Worm (Caenorhabditis elegans) whole organism, late embryonic: ENCODE results near the gene K03B4.4.

Experiments used
- K02D7.2 ChIP-seq: sonication (generic microtip); optimal IDR thresholded peaks from 2 replicates; lab custom pipeline; 2017; ENCODE audit warnings: mild to moderate bottlenecking, missing genetic modification characterization, missing compliant biosample characterization
- T23F11.4 ChIP-seq: fragments of 200-800 bp; sonication (Bioruptor generic); optimal IDR thresholded peaks from 2 replicates; lab custom pipeline; 2018; ENCODE audit warnings: mild to moderate bottlenecking, missing genetic modification characterization, missing compliant biosample characterization
- ahr-1 ChIP-seq: sonication (generic microtip); optimal IDR thresholded peaks from 2 replicates; lab custom pipeline; 2016; ENCODE audit warnings: missing genetic modification characterization, missing compliant biosample characterization
- ama-1 ChIP-seq: fragments of 150-350 bp; optimal IDR thresholded peaks from 2 replicates; lab custom pipeline; 2014
- ceh-14 ChIP-seq: sonication (generic microtip); optimal IDR thresholded peaks from 2 replicates; lab custom pipeline; 2016; ENCODE audit warnings: missing genotype, missing genetic modification characterization, missing compliant biosample characterization
- ceh-18 ChIP-seq: sonication (generic microtip); optimal IDR thresholded peaks from 2 replicates; lab custom pipeline; 2016; ENCODE audit warnings: missing genetic modification characterization, missing compliant biosample characterization
- ceh-19 ChIP-seq: fragments of 200-800 bp; sonication (Bioruptor generic); optimal IDR thresholded peaks from 2 replicates; lab custom pipeline; 2018; ENCODE audit warnings: mild to moderate bottlenecking, missing genetic modification characterization, missing compliant biosample characterization
- ceh-22 ChIP-seq: sonication (generic microtip); optimal IDR thresholded peaks from 2 replicates; lab custom pipeline; 2017; ENCODE audit warnings: missing biosample characterization, missing genetic modification characterization
- ceh-30 ChIP-seq: fragments of 150-350 bp; optimal IDR thresholded peaks from 2 replicates; lab custom pipeline; 2014; ENCODE audit warnings: missing biosample characterization, missing genetic modification characterization
- ceh-31 ChIP-seq: sonication (generic microtip); optimal IDR thresholded peaks from 2 replicates; lab custom pipeline; 2016; ENCODE audit warnings: missing genetic modification characterization, missing compliant biosample characterization
- ceh-34 ChIP-seq: sonication (generic microtip); optimal IDR thresholded peaks from 2 replicates; lab custom pipeline; 2016; ENCODE audit warnings: mild to moderate bottlenecking, missing genetic modification characterization, missing compliant biosample characterization
- ceh-45 ChIP-seq: fragments of 200-800 bp; sonication (Bioruptor generic); IDR thresholded peaks from 2 replicates; pipeline ENCODE4 v1.3.6; 2022; ENCODE audit warnings: missing genetic modification reagents, missing genetic modification characterization, missing compliant biosample characterization
- ceh-48 ChIP-seq: sonication (generic microtip); optimal IDR thresholded peaks from 2 replicates; lab custom pipeline; 2016; ENCODE audit warnings: missing genetic modification characterization, inconsistent platforms, missing compliant biosample characterization
- che-1 ChIP-seq: sonication (generic microtip); optimal IDR thresholded peaks from 2 replicates; lab custom pipeline; 2016; ENCODE audit warnings: mild to moderate bottlenecking, missing genetic modification characterization, missing compliant biosample characterization
- dmd-4 ChIP-seq: sonication (generic microtip); optimal IDR thresholded peaks from 2 replicates; lab custom pipeline; 2016; ENCODE audit warnings: borderline replicate concordance, missing genetic modification characterization, missing compliant biosample characterization
- dve-1 ChIP-seq: sonication (generic microtip); optimal IDR thresholded peaks from 2 replicates; lab custom pipeline; 2017; ENCODE audit warnings: antibody characterized with exemption, mild to moderate bottlenecking, missing genetic modification characterization, missing compliant biosample characterization
- elt-4 ChIP-seq: sonication (generic microtip); optimal IDR thresholded peaks from 2 replicates; lab custom pipeline; 2016; ENCODE audit warnings: missing genetic modification characterization, missing compliant biosample characterization
- ets-4 ChIP-seq: sonication (generic microtip); optimal IDR thresholded peaks from 2 replicates; lab custom pipeline; 2016; ENCODE audit warnings: missing genetic modification characterization, missing compliant biosample characterization
- eyg-1 ChIP-seq: sonication (generic microtip); optimal IDR thresholded peaks from 2 replicates; lab custom pipeline; 2016; ENCODE audit warnings: missing genotype, missing genetic modification characterization, missing compliant biosample characterization
- fkh-10 ChIP-seq: fragments of 150-350 bp; optimal IDR thresholded peaks from 2 replicates; lab custom pipeline; 2014; ENCODE audit warnings: missing biosample characterization, missing genetic modification reagents, missing genetic modification characterization
- fkh-6 ChIP-seq: sonication (generic microtip); optimal IDR thresholded peaks from 2 replicates; lab custom pipeline; 2016; ENCODE audit warnings: missing genetic modification characterization, missing compliant biosample characterization
- gmeb-2 ChIP-seq: sonication (generic microtip); optimal IDR thresholded peaks from 2 replicates; lab custom pipeline; 2016; ENCODE audit warnings: missing genetic modification characterization, inconsistent platforms, missing compliant biosample characterization
- hlh-13 ChIP-seq: fragments of 200-800 bp; sonication (Bioruptor generic); optimal IDR thresholded peaks from 2 replicates; lab custom pipeline; 2018; ENCODE audit warnings: mild to moderate bottlenecking, missing genetic modification characterization, missing compliant biosample characterization
- hlh-15 ChIP-seq: sonication (generic microtip); optimal IDR thresholded peaks from 2 replicates; lab custom pipeline; 2016; ENCODE audit warnings: missing genetic modification characterization, missing compliant biosample characterization
- hlh-8 ChIP-seq: sonication (generic microtip); optimal IDR thresholded peaks from 2 replicates; lab custom pipeline; 2016; ENCODE audit warnings: missing genotype, missing genetic modification characterization, missing compliant biosample characterization
- lim-6 ChIP-seq: sonication (generic microtip); optimal IDR thresholded peaks from 2 replicates; lab custom pipeline; 2016; ENCODE audit warnings: missing genetic modification characterization, missing compliant biosample characterization
- madf-2 ChIP-seq: sonication (generic microtip); optimal IDR thresholded peaks from 2 replicates; lab custom pipeline; 2017; ENCODE audit warnings: missing genetic modification characterization, missing compliant biosample characterization
- nfya-1 ChIP-seq: sonication (generic microtip); optimal IDR thresholded peaks from 2 replicates; lab custom pipeline; 2017; ENCODE audit warnings: missing genetic modification characterization, mild to moderate bottlenecking, missing compliant biosample characterization, antibody characterized with exemption, moderate library complexity
- nhr-232 ChIP-seq: sonication (generic microtip); optimal IDR thresholded peaks from 2 replicates; lab custom pipeline; 2016; ENCODE audit warnings: missing genetic modification characterization, missing compliant biosample characterization
- pag-3 ChIP-seq: sonication (generic microtip); optimal IDR thresholded peaks from 2 replicates; lab custom pipeline; 2016; ENCODE audit warnings: missing compliant biosample characterization, missing genetic modification characterization, borderline replicate concordance
- pat-9 ChIP-seq: fragments of 200-800 bp; sonication (Bioruptor generic); optimal IDR thresholded peaks from 2 replicates; lab custom pipeline; 2018; ENCODE audit warnings: mild to moderate bottlenecking, missing genetic modification characterization, moderate library complexity, missing compliant biosample characterization
- pha-2 ChIP-seq: sonication (generic microtip); optimal IDR thresholded peaks from 2 replicates; lab custom pipeline; 2017; ENCODE audit warnings: mild to moderate bottlenecking, missing genetic modification characterization, missing compliant biosample characterization
- pha-4 ChIP-seq: fragments of 150-350 bp; optimal IDR thresholded peaks from 2 replicates; lab custom pipeline; 2018; ENCODE audit warnings: missing biosample characterization, missing genetic modification reagents, missing genetic modification characterization
- pqm-1 ChIP-seq: sonication (generic microtip); optimal IDR thresholded peaks from 2 replicates; lab custom pipeline; 2016; ENCODE audit warnings: missing genetic modification characterization, missing compliant biosample characterization
- pros-1 ChIP-seq: fragments of 150-350 bp; optimal IDR thresholded peaks from 2 replicates; lab custom pipeline; 2014; ENCODE audit warnings: missing biosample characterization, missing genetic modification reagents, missing genetic modification characterization
- ref-2 ChIP-seq: sonication (generic microtip); optimal IDR thresholded peaks from 2 replicates; lab custom pipeline; 2016; ENCODE audit warnings: missing genetic modification characterization, missing compliant biosample characterization
- syd-9 ChIP-seq: sonication (generic microtip); optimal IDR thresholded peaks from 2 replicates; lab custom pipeline; 2016; ENCODE audit warnings: mild to moderate bottlenecking, missing genetic modification characterization, moderate library complexity, missing compliant biosample characterization
- unc-42 ChIP-seq: sonication (generic microtip); optimal IDR thresholded peaks from 2 replicates; lab custom pipeline; 2016; ENCODE audit warnings: missing genotype, missing genetic modification characterization, missing compliant biosample characterization
- unc-86 ChIP-seq: sonication (generic microtip); optimal IDR thresholded peaks from 2 replicates; lab custom pipeline; 2016; ENCODE audit warnings: missing genetic modification characterization, missing compliant biosample characterization
- zip-5 ChIP-seq: sonication (generic microtip); optimal IDR thresholded peaks from 2 replicates; lab custom pipeline; 2016; ENCODE audit warnings: missing genetic modification characterization, missing compliant biosample characterization

Gene K03B4.4

ce11 chrV:4693282-4693588 is 11.5 kb downstream of the K03B4.4 start:
- TF ChIP-seq fkh-6 (tag; lab: Kevin White, UChicago) (no peak), pros-1 (no peak), ceh-48 (tag; lab: Kevin White, UChicago) (no peak), pha-2 (tag; lab: Kevin White, UChicago) (no peak), ceh-34 (tag; lab: Kevin White, UChicago) (no peak), gmeb-2 (no peak), dve-1 (tag; lab: Kevin White, UChicago) (no peak), elt-4 (tag; lab: Kevin White, UChicago) (no peak), unc-86 (tag; lab: Kevin White, UChicago) (no peak), ceh-19 (no peak), pqm-1 (no peak), ama-1 (lab: Kevin White, UChicago) (no peak), lim-6 (no peak), ahr-1 (tag; lab: Kevin White, UChicago) (no peak), ceh-30 (no peak)

ce11 chrV:4694466-4695092 is 12.8 kb downstream of the K03B4.4 start:
- no peak for TF ChIP-seq nfya-1 (tag; lab: Kevin White, UChicago)
- no peak for TF ChIP-seq ceh-14
- TF ChIP-seq ceh-34 (tag; lab: Kevin White, UChicago) = no peak
- TF ChIP-seq eyg-1 = no peak
- TF ChIP-seq T23F11.4 (GFP tag; lab: Kevin White, UChicago) = no peak
- TF ChIP-seq gmeb-2 = no peak
- TF ChIP-seq unc-86 (tag; lab: Kevin White, UChicago) = no peak
- TF ChIP-seq hlh-8 (tag; lab: Kevin White, UChicago) = no peak
- TF ChIP-seq, all 69 proteins: peak for 0

- no peak for TF ChIP-seq K02D7.2
- TF ChIP-seq nfya-1 (tag; lab: Kevin White, UChicago) = no peak
- no peak for TF ChIP-seq pag-3 (tag; lab: Kevin White, UChicago)
- TF ChIP-seq pha-2 (tag; lab: Kevin White, UChicago) = no peak
- TF ChIP-seq syd-9 = no peak
- no peak for TF ChIP-seq unc-42
- TF ChIP-seq hlh-13 (GFP tag; lab: Kevin White, UChicago) = no peak
- TF ChIP-seq ceh-18 (tag; lab: Kevin White, UChicago) = no peak
- TF ChIP-seq ceh-22 (tag; lab: Kevin White, UChicago) = no peak
- TF ChIP-seq madf-2 (tag; lab: Kevin White, UChicago) = no peak
- no peak for TF ChIP-seq pha-4 (tag; lab: Kevin White, UChicago)
- TF ChIP-seq fkh-10 (GFP tag; lab: Kevin White, UChicago) = no peak
- no peak for TF ChIP-seq pat-9
Measured at ce11 chrV:4698675-4699074, 16.9 kb downstream of the K03B4.4 start.

ce11 chrV:4700189-4700588 is 18.4 kb downstream of the K03B4.4 start, which contains the start of gene ZC266.1:
Gene ZC266.1 (minus strand): TSS chrV:4700289.
- no peak for TF ChIP-seq ceh-48 (tag; lab: Kevin White, UChicago)
- TF ChIP-seq nfya-1 (tag; lab: Kevin White, UChicago) = no peak
- no peak for TF ChIP-seq dmd-4 (tag; lab: Kevin White, UChicago)
- no peak for TF ChIP-seq pha-4 (tag; lab: Kevin White, UChicago)
- no peak for TF ChIP-seq zip-5 (tag; lab: Kevin White, UChicago)
- TF ChIP-seq ceh-30 = no peak
- no peak for TF ChIP-seq ceh-31 (tag; lab: Kevin White, UChicago)
- TF ChIP-seq ceh-45 (GFP tag; lab: Robert Waterston, UW) = no peak
- no peak for TF ChIP-seq ets-4 (tag; lab: Kevin White, UChicago)
- no peak for TF ChIP-seq ref-2 (tag; lab: Kevin White, UChicago)
- TF ChIP-seq unc-42 = no peak
- no peak for TF ChIP-seq che-1
- TF ChIP-seq madf-2 (tag; lab: Kevin White, UChicago) = no peak
- TF ChIP-seq pag-3 (tag; lab: Kevin White, UChicago) = no peak
- no peak for TF ChIP-seq ama-1 (lab: Kevin White, UChicago)
- no peak for TF ChIP-seq hlh-15 (tag; lab: Kevin White, UChicago)
- TF ChIP-seq nhr-232 (tag; lab: Kevin White, UChicago) = no peak
